Worm (Caenorhabditis elegans): Measurements from ENCODE around the gene C54G10.1.

C54G10.1 gene

ce11 chrV:14649929-14650328 lies 9.0 kb downstream of the C54G10.1 start:
- TF ChIP-seq lin-35 (GFP tag; optimal IDR thresholded peaks at IDR 0.05) (peak in 1 of 2 experiments; percentile 4), lin-14 (GFP tag; optimal IDR thresholded peaks at IDR 0.05) (peak; percentile 81), fkh-4 (tag; optimal IDR thresholded peaks at IDR 0.05; ENCODE audit: borderline replicate concordance) (no peak), tbx-2 (tag; optimal IDR thresholded peaks at IDR 0.05) (peak; percentile 26), fkh-10 (GFP tag; optimal IDR thresholded peaks at IDR 0.05) (peak; percentile 36), unc-86 (tag; optimal IDR thresholded peaks at IDR 0.05) (peak; percentile 24), dpl-1 (GFP tag; optimal IDR thresholded peaks at IDR 0.05) (peak in 1 of 3 experiments; percentile 8), efl-1 (optimal IDR thresholded peaks at IDR 0.05) (peak in 1 of 2 experiments; percentile 22), efl-1 (GFP tag; optimal IDR thresholded peaks at IDR 0.05 in 1 of 2) (peak; percentile 12 to 56), nhr-47 (tag; optimal IDR thresholded peaks at IDR 0.05) (peak; percentile 14), nhr-20 (tag; optimal IDR thresholded peaks at IDR 0.05) (no peak), C16A3.4 (tag; optimal IDR thresholded peaks at IDR 0.05) (no peak), snu-23 (GFP tag; optimal IDR thresholded peaks at IDR 0.05) (peak; percentile 4), sox-4 (tag; optimal IDR thresholded peaks at IDR 0.05) (no peak), nhr-28 (tag; optimal IDR thresholded peaks at IDR 0.05) (no peak), elt-2 (tag; optimal IDR thresholded peaks at IDR 0.05) (no peak), elt-3 (tag; optimal IDR thresholded peaks at IDR 0.05) (no peak), tlp-1 (tag; optimal IDR thresholded peaks at IDR 0.05) (no peak), skn-1 (tag; optimal IDR thresholded peaks at IDR 0.05) (peak; percentile 18), alr-1 (tag; optimal IDR thresholded peaks at IDR 0.05; ENCODE audit: borderline replicate concordance) (no peak), rnt-1 (tag; optimal IDR thresholded peaks at IDR 0.05) (peak; percentile 32), lsy-2 (tag; optimal IDR thresholded peaks at IDR 0.05) (peak in 1 of 2 experiments; percentile 58), nhr-71 (tag; optimal IDR thresholded peaks at IDR 0.05) (peak; percentile 59), unc-30 (tag; optimal IDR thresholded peaks at IDR 0.05) (no peak)

- TF ChIP-seq jun-1 (tag; optimal IDR thresholded peaks at IDR 0.05) (no peak), efl-1 (optimal IDR thresholded peaks at IDR 0.05) (no peak), efl-1 (GFP tag; optimal IDR thresholded peaks at IDR 0.05 in 1 of 2) (peak in 1 of 2 experiments; percentile 78), ztf-11 (tag; optimal IDR thresholded peaks at IDR 0.05) (peak in 1 of 2 experiments; percentile 19)
These were observed 9.7 kb downstream of the C54G10.1 start for ce11 chrV:14650631-14651030.

ce11 chrV:14655689-14656088 lies 14.8 kb downstream of the C54G10.1 start:
- TF ChIP-seq lin-35 (GFP tag; optimal IDR thresholded peaks at IDR 0.05) (peak in 1 of 2 experiments; percentile 26), nhr-28 (tag; optimal IDR thresholded peaks at IDR 0.05) (no peak), lsy-2 (tag; optimal IDR thresholded peaks at IDR 0.05) (peak in 1 of 2 experiments; percentile 15), blmp-1 (tag; optimal IDR thresholded peaks at IDR 0.05) (peak; percentile 48), elt-3 (tag; optimal IDR thresholded peaks at IDR 0.05) (peak in 1 of 6 experiments; percentile 53), grh-1 (GFP tag; IDR thresholded peaks at IDR 0.05) (no peak)

- TF ChIP-seq lin-14 (GFP tag; optimal IDR thresholded peaks at IDR 0.05): peak; percentile 50
- TF ChIP-seq elt-2 (tag; optimal IDR thresholded peaks at IDR 0.05): no peak
- no peak for TF ChIP-seq ceh-8 (GFP tag; optimal IDR thresholded peaks at IDR 0.05)
- no peak for TF ChIP-seq unc-130 (tag; optimal IDR thresholded peaks at IDR 0.05)
- no peak for TF ChIP-seq fkh-10 (GFP tag; optimal IDR thresholded peaks at IDR 0.05)
- no peak for TF ChIP-seq vab-15 (tag; optimal IDR thresholded peaks at IDR 0.05)
- no peak for TF ChIP-seq zip-4 (GFP tag; optimal IDR thresholded peaks at IDR 0.05)
- peak in 3 of 6 experiments; percentile 10 to 73 (median 64) for TF ChIP-seq elt-3 (tag; optimal IDR thresholded peaks at IDR 0.05)
- no peak for TF ChIP-seq irx-1 (tag; optimal IDR thresholded peaks at IDR 0.05)
- peak; percentile 31 for TF ChIP-seq nhr-19 (GFP tag; conservative IDR thresholded peaks at IDR 0.05)
- no peak for TF ChIP-seq swsn-7 (tag; optimal IDR thresholded peaks at IDR 0.05)
- TF ChIP-seq hlh-17 (GFP tag; optimal IDR thresholded peaks at IDR 0.05; ENCODE audit: borderline replicate concordance): no peak
- TF ChIP-seq ces-1 (GFP tag; optimal IDR thresholded peaks at IDR 0.05): no peak
- TF ChIP-seq blmp-1 (tag; optimal IDR thresholded peaks at IDR 0.05): peak; percentile 33
- TF ChIP-seq nhr-11 (tag; optimal IDR thresholded peaks at IDR 0.05): no peak
- no peak for TF ChIP-seq efl-1 (optimal IDR thresholded peaks at IDR 0.05)
- TF ChIP-seq efl-1 (GFP tag; optimal IDR thresholded peaks at IDR 0.05 in 1 of 2): peak in 1 of 2 experiments; percentile 85
- peak in 1 of 2 experiments; percentile 7 for TF ChIP-seq lin-35 (GFP tag; optimal IDR thresholded peaks at IDR 0.05)
- TF ChIP-seq C04F5.9 (tag; optimal IDR thresholded peaks at IDR 0.05): no peak
- no peak for TF ChIP-seq nhr-90 (tag; optimal IDR thresholded peaks at IDR 0.05; ENCODE audit: poor library complexity)
- no peak for TF ChIP-seq ztf-11 (tag; optimal IDR thresholded peaks at IDR 0.05)
- no peak for TF ChIP-seq grh-1 (GFP tag; IDR thresholded peaks at IDR 0.05)
- peak; percentile 78 for TF ChIP-seq nhr-85 (tag)
- TF ChIP-seq nhr-20 (tag; optimal IDR thresholded peaks at IDR 0.05): peak; percentile 10
- TF ChIP-seq lsy-2 (tag; optimal IDR thresholded peaks at IDR 0.05): peak in 1 of 2 experiments; percentile 5
These were observed 16.1 kb downstream of the C54G10.1 start for ce11 chrV:14656970-14657369.
